Worm (Caenorhabditis elegans) whole organism, L2 larva: ENCODE measurements around the gene mig-2.

Source experiments
- blmp-1 ChIP-seq: sonication (generic microtip); optimal IDR thresholded peaks from 2 replicates; lab custom pipeline; 2017; ENCODE audit warnings: missing genetic modification characterization, mild to moderate bottlenecking, missing compliant biosample characterization, antibody characterized with exemption, moderate library complexity; ENCODE audit not compliant: insufficient read depth
- elt-1 ChIP-seq: fragments of 150-350 bp; optimal IDR thresholded peaks from 2 replicates; lab custom pipeline; 2014; ENCODE audit warnings: missing biosample characterization, missing genetic modification characterization
- unc-62 ChIP-seq: fragments of 150-350 bp; optimal IDR thresholded peaks from 2 replicates; lab custom pipeline; 2014; ENCODE audit warnings: missing biosample characterization, missing genetic modification reagents, missing genetic modification characterization

DNA sequence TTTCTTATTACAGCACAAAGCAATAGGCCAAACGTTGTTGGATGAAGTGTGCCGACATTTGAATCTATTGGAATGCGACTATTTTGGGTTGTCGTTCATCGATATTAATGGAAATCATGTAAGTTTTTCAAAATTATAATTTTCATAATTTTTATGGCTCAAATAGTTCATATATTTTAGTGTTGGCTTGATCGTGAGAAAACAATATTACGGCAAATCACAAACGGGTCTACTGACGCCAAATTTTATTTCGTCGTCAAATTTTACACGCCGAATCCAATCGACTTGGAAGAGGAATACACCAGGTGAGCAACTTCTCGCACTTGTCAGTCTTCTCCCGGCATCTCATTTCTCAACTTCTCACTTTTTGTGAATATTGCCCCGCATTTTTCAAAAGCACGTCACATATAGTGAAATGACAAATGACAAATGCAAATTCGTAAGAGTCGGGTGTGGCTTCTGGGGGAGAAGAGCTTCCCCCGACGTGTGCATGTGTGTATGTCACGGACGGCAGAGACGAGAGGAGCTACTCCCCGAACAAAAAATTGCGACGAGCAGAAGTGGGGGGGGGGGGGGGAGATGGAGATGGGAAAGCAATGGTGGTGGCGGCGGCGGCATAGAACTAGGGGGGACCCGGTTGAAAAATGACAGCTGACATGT, 28.2 kb downstream of the mig-2 start:
- TF ChIP-seq unc-62 (GFP tag; lab: Kevin White, UChicago) (no peak), elt-1 (tag; lab: Kevin White, UChicago) (no peak), blmp-1 (tag; lab: Kevin White, UChicago) (no peak)
